Worm (Caenorhabditis elegans) whole organism, late embryonic: Measurements from ENCODE around the gene flad-1.

Experiments
- F13H6.1 ChIP-seq: sonication (generic microtip); optimal IDR thresholded peaks from 2 replicates; lab custom pipeline; 2016; ENCODE audit warnings: missing genetic modification characterization, missing compliant biosample characterization
- K02D7.2 ChIP-seq: sonication (generic microtip); optimal IDR thresholded peaks from 2 replicates; lab custom pipeline; 2017; ENCODE audit warnings: mild to moderate bottlenecking, missing genetic modification characterization, missing compliant biosample characterization
- T23F11.4 ChIP-seq: fragments of 200-800 bp; sonication (Bioruptor generic); optimal IDR thresholded peaks from 2 replicates; lab custom pipeline; 2018; ENCODE audit warnings: mild to moderate bottlenecking, missing genetic modification characterization, missing compliant biosample characterization
- ceh-14 ChIP-seq: sonication (generic microtip); optimal IDR thresholded peaks from 2 replicates; lab custom pipeline; 2016; ENCODE audit warnings: missing genotype, missing genetic modification characterization, missing compliant biosample characterization
- ceh-24 ChIP-seq: sonication (generic microtip); optimal IDR thresholded peaks from 2 replicates; lab custom pipeline; 2016; ENCODE audit warnings: mild to moderate bottlenecking, missing genetic modification characterization, missing compliant biosample characterization
- ceh-30 ChIP-seq: fragments of 150-350 bp; optimal IDR thresholded peaks from 2 replicates; lab custom pipeline; 2014; ENCODE audit warnings: missing biosample characterization, missing genetic modification characterization
- ceh-45 ChIP-seq: fragments of 200-800 bp; sonication (Bioruptor generic); IDR thresholded peaks from 2 replicates; pipeline ENCODE4 v1.3.6; 2022; ENCODE audit warnings: missing genetic modification reagents, missing genetic modification characterization, missing compliant biosample characterization
- eyg-1 ChIP-seq: sonication (generic microtip); optimal IDR thresholded peaks from 2 replicates; lab custom pipeline; 2016; ENCODE audit warnings: missing genotype, missing genetic modification characterization, missing compliant biosample characterization
- gmeb-2 ChIP-seq: sonication (generic microtip); optimal IDR thresholded peaks from 2 replicates; lab custom pipeline; 2016; ENCODE audit warnings: missing genetic modification characterization, inconsistent platforms, missing compliant biosample characterization
- hlh-6 ChIP-seq: sonication (generic microtip); optimal IDR thresholded peaks from 2 replicates; lab custom pipeline; 2016; ENCODE audit warnings: missing genotype, missing genetic modification characterization, missing compliant biosample characterization
- pag-3 ChIP-seq: sonication (generic microtip); optimal IDR thresholded peaks from 2 replicates; lab custom pipeline; 2016; ENCODE audit warnings: missing compliant biosample characterization, missing genetic modification characterization, borderline replicate concordance
- sox-4 ChIP-seq: sonication (generic microtip); optimal IDR thresholded peaks from 2 replicates; lab custom pipeline; 2017; ENCODE audit warnings: mild to moderate bottlenecking, missing genetic modification characterization, inconsistent platforms, missing compliant biosample characterization
- tbx-2 ChIP-seq: sonication (generic microtip); optimal IDR thresholded peaks from 2 replicates; lab custom pipeline; 2016; ENCODE audit warnings: missing genetic modification characterization, missing compliant biosample characterization
- tbx-7 ChIP-seq: sonication (generic microtip); optimal IDR thresholded peaks from 2 replicates; lab custom pipeline; 2016; ENCODE audit warnings: missing genotype, missing genetic modification characterization, missing compliant biosample characterization
- unc-42 ChIP-seq: sonication (generic microtip); optimal IDR thresholded peaks from 2 replicates; lab custom pipeline; 2016; ENCODE audit warnings: missing genotype, missing genetic modification characterization, missing compliant biosample characterization

flad-1 gene

DNA sequence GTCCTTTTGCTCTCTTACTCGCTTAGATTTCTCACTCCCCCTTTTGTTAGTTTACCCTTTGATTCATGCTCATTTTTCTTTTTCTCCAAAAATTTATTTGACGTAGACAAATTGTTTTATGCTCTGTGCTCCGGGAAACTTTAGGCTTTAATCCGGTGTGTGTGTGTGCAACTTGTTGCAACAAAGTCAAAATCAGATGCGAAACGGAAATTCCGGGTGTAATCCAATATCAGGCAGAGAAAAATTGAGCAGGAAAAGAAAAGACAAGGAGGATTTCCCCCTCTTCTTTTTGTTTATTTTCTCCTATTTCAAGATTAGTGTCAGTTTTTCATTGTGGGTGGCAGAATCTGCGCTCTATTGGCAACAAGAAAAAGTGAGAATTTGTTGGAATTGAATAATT lies 48.5 kb downstream of the flad-1 start:
- TF ChIP-seq eyg-1, result no peak
- TF ChIP-seq unc-42 (tag; lab: Kevin White, UChicago), result peak; percentile 49

DNA sequence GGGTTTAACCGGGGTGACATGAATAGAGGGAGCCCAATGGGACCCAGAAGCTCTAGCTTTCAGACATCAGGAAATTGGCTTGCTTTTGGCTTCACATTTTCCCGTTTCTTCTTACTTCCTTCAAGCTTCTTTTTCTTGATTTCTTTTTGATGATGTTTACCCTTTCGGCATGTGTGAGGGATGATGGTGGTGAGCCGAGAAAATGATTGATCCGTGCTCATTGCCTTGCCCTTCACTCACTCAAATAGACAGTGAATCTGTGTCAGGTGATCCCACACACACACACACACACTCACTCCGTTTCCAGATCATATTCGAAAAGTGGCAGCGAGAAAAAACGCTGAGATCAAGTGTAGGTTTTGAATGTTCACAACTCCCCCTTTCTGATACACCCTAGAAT lies 50.7 kb downstream of the flad-1 start:
- TF ChIP-seq ceh-14 (tag; lab: Kevin White, UChicago), result no peak
- TF ChIP-seq hlh-6, result no peak
- no peak for TF ChIP-seq tbx-7 (tag; lab: Kevin White, UChicago)
- no peak for TF ChIP-seq pag-3 (tag; lab: Kevin White, UChicago)
- no peak for TF ChIP-seq ceh-24
- no peak for TF ChIP-seq T23F11.4
- no peak for TF ChIP-seq ceh-45 (GFP tag; lab: Robert Waterston, UW)
- no peak for TF ChIP-seq gmeb-2 (tag; lab: Kevin White, UChicago)
- TF ChIP-seq K02D7.2 (tag; lab: Kevin White, UChicago), result no peak
- no peak for TF ChIP-seq ceh-30 (tag; lab: Kevin White, UChicago)
- no peak for TF ChIP-seq sox-4 (tag; lab: Kevin White, UChicago)
- no peak for TF ChIP-seq tbx-2 (tag; lab: Kevin White, UChicago)
- TF ChIP-seq F13H6.1 (tag; lab: Kevin White, UChicago), result no peak
